Worm (Caenorhabditis elegans): ENCODE results near the gene ampd-1.

DNA sequence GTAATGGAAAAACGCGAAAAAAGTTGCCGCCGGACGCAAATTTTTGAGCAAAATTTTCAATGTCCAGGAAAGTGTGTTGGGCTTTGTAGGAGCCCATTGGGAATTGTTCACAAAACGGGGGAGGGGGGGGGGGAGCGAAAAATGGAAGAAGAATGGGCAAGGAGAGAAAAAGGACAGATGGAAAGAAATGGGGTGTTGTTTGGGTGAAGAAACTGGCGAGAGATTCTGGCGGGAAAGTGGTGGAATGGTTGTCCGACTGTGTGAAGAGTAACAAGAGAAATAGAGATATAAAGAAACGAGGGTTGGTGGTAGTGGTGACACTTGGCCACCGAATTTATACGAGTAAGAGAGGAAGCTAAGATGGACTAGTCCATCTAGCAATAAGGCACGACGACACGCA lies 23.2 kb downstream of the ampd-1 start:
- peak; percentile 17; the same call in 1 of the 2 replicates for TF ChIP-seq flt-1 (GFP tag; IDR thresholded peaks at IDR 0.05)
- TF ChIP-seq tab-1 (GFP tag; IDR thresholded peaks at IDR 0.05), result no peak
- TF ChIP-seq ztf-23 (GFP tag; IDR thresholded peaks at IDR 0.05), result 0 out of 2 replicates have a peak, but pooled peaks have one; percentile 54

All from whole organism, midembryonic.